Fruit fly (Drosophila melanogaster) whole organism, prepupa: ENCODE measurements around the gene S-Lap3.
A peak's percentile ranks its signal among the peaks of the same experiment; 100 is the strongest.

Experiments
- Blimp-1 ChIP-seq: fragments of 200-800 bp; sonication (Bioruptor generic); optimal IDR thresholded peaks from 3 replicates; lab custom pipeline; 2017; ENCODE audit warnings: missing biosample characterization, missing genetic modification characterization, mild to moderate bottlenecking, moderate library complexity, missing genetic modification reagents
- CG10631 ChIP-seq: fragments of 200-800 bp; sonication (Bioruptor generic); optimal IDR thresholded peaks from 2 replicates; lab custom pipeline; 2016; ENCODE audit warnings: missing biosample characterization, missing genetic modification characterization
- CG11294 ChIP-seq: fragments of 200-800 bp; sonication (Bioruptor generic); IDR thresholded peaks from 2 replicates; pipeline ENCODE4 v1.3.6; 2022; ENCODE audit warnings: missing biosample characterization, missing genetic modification characterization
- CG11902 ChIP-seq: fragments of 200-800 bp; sonication (Bioruptor generic); optimal IDR thresholded peaks from 3 replicates; lab custom pipeline; 2016; ENCODE audit warnings: missing biosample characterization, missing genetic modification characterization
- CG1621 ChIP-seq: fragments of 200-800 bp; sonication (Bioruptor generic); optimal IDR thresholded peaks from 3 replicates; lab custom pipeline; 2018; ENCODE audit warnings: missing biosample characterization, mild to moderate bottlenecking, missing genetic modification characterization
- CG16779 ChIP-seq: fragments of 200-800 bp; sonication (Bioruptor generic); optimal IDR thresholded peaks from 3 replicates; lab custom pipeline; 2017; ENCODE audit warnings: missing biosample characterization, mild to moderate bottlenecking, missing genetic modification characterization
- CG3032 ChIP-seq: fragments of 200-800 bp; optimal IDR thresholded peaks from 2 replicates; lab custom pipeline; 2019; ENCODE audit warnings: missing biosample characterization, mild to moderate bottlenecking, missing genetic modification characterization, moderate library complexity
- CG31627 ChIP-seq: fragments of 200-800 bp; sonication (Bioruptor generic); optimal IDR thresholded peaks from 3 replicates; lab custom pipeline; 2016; ENCODE audit warnings: missing biosample characterization, missing genetic modification characterization
- CG32006 ChIP-seq: fragments of 200-800 bp; sonication (Bioruptor generic); optimal IDR thresholded peaks from 3 replicates; lab custom pipeline; 2017; ENCODE audit warnings: missing biosample characterization, mild to moderate bottlenecking, missing genetic modification characterization
- CG34406 ChIP-seq: fragments of 200-800 bp; sonication (Bioruptor generic); optimal IDR thresholded peaks from 3 replicates; lab custom pipeline; 2016; ENCODE audit warnings: missing biosample characterization, missing genetic modification characterization
- CG3919 ChIP-seq: fragments of 200-800 bp; sonication (Bioruptor generic); optimal IDR thresholded peaks from 3 replicates; lab custom pipeline; 2016; ENCODE audit warnings: missing biosample characterization, missing genetic modification characterization
- CG4318 ChIP-seq: fragments of 200-800 bp; sonication (Bioruptor generic); optimal IDR thresholded peaks from 3 replicates; lab custom pipeline; 2017; ENCODE audit warnings: missing biosample characterization, mild to moderate bottlenecking, missing genetic modification characterization
- CG6163 ChIP-seq: fragments of 200-800 bp; sonication (Bioruptor generic); IDR thresholded peaks from 3 replicates; pipeline ENCODE4 v1.3.6; 2022; ENCODE audit warnings: missing biosample characterization, missing genetic modification characterization
- CG6792 ChIP-seq: fragments of 200-800 bp; sonication (Bioruptor generic); optimal IDR thresholded peaks from 3 replicates; lab custom pipeline; 2016; ENCODE audit warnings: missing biosample characterization, missing genetic modification characterization
- CG6808 ChIP-seq: fragments of 200-800 bp; sonication (Bioruptor generic); optimal IDR thresholded peaks from 3 replicates; lab custom pipeline; 2017; ENCODE audit warnings: missing biosample characterization, missing genetic modification characterization, mild to moderate bottlenecking, moderate library complexity, missing genetic modification reagents
- CG6854 ChIP-seq: fragments of 200-800 bp; sonication (Bioruptor generic); optimal IDR thresholded peaks from 2 replicates; lab custom pipeline; 2017; ENCODE audit warnings: missing biosample characterization, mild to moderate bottlenecking, missing genetic modification characterization
- CG7368 ChIP-seq: fragments of 200-800 bp; sonication (Bioruptor generic); optimal IDR thresholded peaks from 3 replicates; lab custom pipeline; 2016; ENCODE audit warnings: missing biosample characterization, missing genetic modification characterization
- CG8119 ChIP-seq: fragments of 200-800 bp; sonication (Bioruptor generic); IDR thresholded peaks from 3 replicates; pipeline ENCODE4 v1.3.6; 2022; ENCODE audit warnings: missing biosample characterization, missing genetic modification characterization
- CG8319 ChIP-seq: fragments of 200-800 bp; sonication (Bioruptor generic); optimal IDR thresholded peaks from 3 replicates; lab custom pipeline; 2016; ENCODE audit warnings: missing biosample characterization, missing genetic modification characterization
- CG9139 ChIP-seq: fragments of 200-800 bp; sonication (Bioruptor generic); optimal IDR thresholded peaks from 3 replicates; lab custom pipeline; 2017; ENCODE audit warnings: missing biosample characterization, mild to moderate bottlenecking, missing genetic modification characterization
- Eip75B ChIP-seq: fragments of 200-800 bp; sonication (Bioruptor generic); optimal IDR thresholded peaks from 3 replicates; lab custom pipeline; 2016; ENCODE audit warnings: missing biosample characterization, missing genetic modification characterization
- Eip78C ChIP-seq: fragments of 200-800 bp; sonication (Bioruptor generic); peaks from one replicate; lab custom pipeline; 2016; ENCODE audit warnings: missing biosample characterization, missing genetic modification characterization
- Ets21C ChIP-seq: fragments of 200-800 bp; sonication (Bioruptor generic); optimal IDR thresholded peaks from 3 replicates; lab custom pipeline; 2016; ENCODE audit warnings: missing biosample characterization, missing genetic modification characterization
- Ets96B ChIP-seq: fragments of 200-800 bp; optimal IDR thresholded peaks from 2 replicates; lab custom pipeline; 2019; ENCODE audit warnings: missing biosample characterization, mild to moderate bottlenecking, missing genetic modification characterization, moderate library complexity
- Hr38 ChIP-seq: sonication (Bioruptor generic); optimal IDR thresholded peaks from 2 replicates; lab custom pipeline; 2016; ENCODE audit warnings: missing biosample characterization, missing genetic modification characterization
- Hr39 ChIP-seq: fragments of 200-800 bp; sonication (Bioruptor generic); optimal IDR thresholded peaks from 2 replicates; lab custom pipeline; 2016; ENCODE audit warnings: missing biosample characterization, missing genetic modification characterization
- Hr4 ChIP-seq: fragments of 200-800 bp; sonication (Bioruptor generic); optimal IDR thresholded peaks from 3 replicates; lab custom pipeline; 2016; ENCODE audit warnings: missing biosample characterization, missing genetic modification characterization
- Met ChIP-seq: fragments of 200-800 bp; sonication (Bioruptor generic); optimal IDR thresholded peaks from 3 replicates; lab custom pipeline; 2016; ENCODE audit warnings: missing biosample characterization, missing genetic modification characterization
- OdsH ChIP-seq: fragments of 200-800 bp; sonication (Bioruptor generic); optimal IDR thresholded peaks from 3 replicates; lab custom pipeline; 2016; ENCODE audit warnings: missing biosample characterization, missing genetic modification characterization
- Smox ChIP-seq: fragments of 200-800 bp; sonication (Bioruptor generic); optimal IDR thresholded peaks from 3 replicates; lab custom pipeline; 2016; ENCODE audit warnings: missing biosample characterization, missing genetic modification characterization
- Sox15 ChIP-seq: fragments of 200-800 bp; sonication (Bioruptor generic); optimal IDR thresholded peaks from 3 replicates; lab custom pipeline; 2016; ENCODE audit warnings: missing biosample characterization, missing genetic modification characterization
- achi ChIP-seq: fragments of 200-800 bp; sonication (Bioruptor generic); optimal IDR thresholded peaks from 3 replicates; lab custom pipeline; 2016; ENCODE audit warnings: missing biosample characterization, missing genetic modification characterization
- acj6 ChIP-seq: fragments of 200-800 bp; sonication (Bioruptor generic); optimal IDR thresholded peaks from 3 replicates; lab custom pipeline; 2016; ENCODE audit warnings: missing biosample characterization, missing genetic modification characterization
- cyc ChIP-seq: fragments of 200-800 bp; sonication (Bioruptor generic); optimal IDR thresholded peaks from 3 replicates; lab custom pipeline; 2016; ENCODE audit warnings: missing biosample characterization, missing genetic modification characterization
- dac ChIP-seq: fragments of 200-800 bp; sonication (Bioruptor generic); optimal IDR thresholded peaks from 2 replicates; lab custom pipeline; 2017; ENCODE audit warnings: missing biosample characterization, mild to moderate bottlenecking, missing genetic modification characterization
- dsx ChIP-seq: fragments of 200-800 bp; optimal IDR thresholded peaks from 3 replicates; lab custom pipeline; 2019; ENCODE audit warnings: missing biosample characterization, mild to moderate bottlenecking, missing genetic modification characterization, moderate library complexity; ENCODE audit not compliant: poor library complexity, severe bottlenecking
- esn ChIP-seq: fragments of 200-800 bp; sonication (Bioruptor generic); optimal IDR thresholded peaks from 2 replicates; lab custom pipeline; 2016; ENCODE audit warnings: missing biosample characterization, mild to moderate bottlenecking, missing genetic modification characterization, moderate library complexity
- fd59A ChIP-seq: fragments of 200-800 bp; sonication (Bioruptor generic); optimal IDR thresholded peaks from 2 replicates; lab custom pipeline; 2017; ENCODE audit warnings: missing biosample characterization, mild to moderate bottlenecking, missing genetic modification characterization, missing genetic modification reagents
- lz ChIP-seq: fragments of 200-800 bp; sonication (Bioruptor generic); optimal IDR thresholded peaks from 3 replicates; lab custom pipeline; 2016; ENCODE audit warnings: missing biosample characterization, missing genetic modification characterization
- net ChIP-seq: fragments of 200-800 bp; sonication (Bioruptor generic); optimal IDR thresholded peaks from 3 replicates; lab custom pipeline; 2016; ENCODE audit warnings: missing biosample characterization, missing genetic modification characterization
- pdm3 ChIP-seq: fragments of 200-800 bp; sonication (Bioruptor generic); optimal IDR thresholded peaks from 3 replicates; lab custom pipeline; 2016; ENCODE audit warnings: missing biosample characterization, missing genetic modification characterization
- salr ChIP-seq, 2 experiments: fragments of 200-800 bp; sonication (Bioruptor generic); optimal IDR thresholded peaks; 3 replicates each; lab custom pipeline; 2016 to 2018; ENCODE audit warnings: missing biosample characterization in 2 of 2, missing genetic modification characterization in 2 of 2, mild to moderate bottlenecking in 1 of 2
- spab ChIP-seq: fragments of 200-800 bp; sonication (Bioruptor generic); optimal IDR thresholded peaks from 2 replicates; lab custom pipeline; 2017; ENCODE audit warnings: missing biosample characterization, mild to moderate bottlenecking, missing genetic modification characterization, missing genetic modification reagents
- ss ChIP-seq, 2 experiments: fragments of 200-800 bp; sonication (Bioruptor generic); optimal IDR thresholded peaks; 2 replicates in 1 of 2; 3 replicates in 1 of 2; lab custom pipeline; 2017 to 2018; ENCODE audit warnings: mild to moderate bottlenecking in 2 of 2, missing biosample characterization in 2 of 2, missing genetic modification characterization in 2 of 2, moderate library complexity in 1 of 2
- svp ChIP-seq: fragments of 200-800 bp; sonication (Bioruptor generic); peaks from one replicate; lab custom pipeline; 2016; ENCODE audit warnings: missing biosample characterization, missing genetic modification characterization
- topi ChIP-seq: fragments of 200-800 bp; sonication (Bioruptor generic); optimal IDR thresholded peaks from 3 replicates; lab custom pipeline; 2016; ENCODE audit warnings: missing biosample characterization, missing genetic modification characterization
- vri ChIP-seq: fragments of 200-800 bp; sonication (Bioruptor generic); optimal IDR thresholded peaks from 3 replicates; lab custom pipeline; 2016; ENCODE audit warnings: missing biosample characterization, mild to moderate bottlenecking, missing genetic modification characterization

The S-Lap3 gene

dm6 chr3L:10516707-10517450 lies 51.9 kb downstream of the S-Lap3 start:
- TF ChIP-seq Hr38 (GFP tag; lab: Kevin White, UChicago) (no peak), CG6854 (GFP tag; lab: Kevin White, UChicago) (no peak), Sox15 (peak; percentile 9), Eip75B (GFP tag; lab: Kevin White, UChicago) (no peak), lz (GFP tag; lab: Kevin White, UChicago) (peak; percentile 24), CG32006 (GFP tag; lab: Kevin White, UChicago) (peak; percentile 48), svp (GFP tag; lab: Kevin White, UChicago) (peak; percentile 82), CG6792 (GFP tag; lab: Kevin White, UChicago) (no peak), CG16779 (tag; lab: Kevin White, UChicago) (no peak), dsx (GFP tag; lab: Kevin White, UChicago) (no peak), Smox (no peak), CG3919 (GFP tag; lab: Kevin White, UChicago) (no peak), CG11294 (GFP tag; lab: Robert Waterston, UW) (no peak), salr (GFP tag; optimal IDR thresholded peaks at IDR 0.05; lab: Kevin White, UChicago) (no peak), CG11902 (GFP tag; lab: Kevin White, UChicago) (peak; percentile 40), esn (GFP tag; lab: Kevin White, UChicago) (peak; percentile 46), CG7368 (GFP tag; lab: Kevin White, UChicago) (no peak), CG34406 (no peak), Met (GFP tag; lab: Kevin White, UChicago) (peak; percentile 24), fd59A (GFP tag; lab: Kevin White, UChicago) (peak; percentile 32), net (no peak), CG4318 (no peak), Blimp-1 (GFP tag; lab: Kevin White, UChicago) (no peak), Hr39 (GFP tag; lab: Kevin White, UChicago) (peak; percentile 42), pdm3 (GFP tag; lab: Kevin White, UChicago) (no peak), CG6163 (GFP tag; lab: Robert Waterston, UW) (no peak; the same call in 2 of the 3 replicates), ss (GFP tag; optimal IDR thresholded peaks at IDR 0.05; lab: Kevin White, UChicago) (no peak), cyc (GFP tag; lab: Kevin White, UChicago) (peak; percentile 2), CG10631 (peak; percentile 30), achi (GFP tag; lab: Kevin White, UChicago) (peak; percentile 17), CG8119 (GFP tag; lab: Robert Waterston, UW) (no peak), CG6808 (peak; percentile 9), CG3032 (tag; lab: Kevin White, UChicago) (peak; percentile 13), spab (peak; percentile 24), Ets21C (GFP tag; lab: Kevin White, UChicago) (no peak), Ets96B (tag; lab: Kevin White, UChicago) (no peak), CG1621 (tag; lab: Kevin White, UChicago) (no peak), Eip78C (GFP tag; lab: Kevin White, UChicago) (peak; percentile 72), topi (GFP tag; lab: Kevin White, UChicago) (peak; percentile 29), OdsH (GFP tag; lab: Kevin White, UChicago) (peak; percentile 19), CG8319 (no peak), vri (GFP tag; lab: Kevin White, UChicago) (no peak), CG31627 (GFP tag; lab: Kevin White, UChicago) (peak; percentile 29), acj6 (peak; percentile 38), Hr4 (GFP tag; lab: Kevin White, UChicago) (peak; percentile 6), dac (GFP tag; lab: Kevin White, UChicago) (no peak), CG9139 (GFP tag; lab: Kevin White, UChicago) (no peak)
